Worm (Caenorhabditis elegans) whole organism, L4 larva: Measurements from ENCODE around the gene F59E12.15.

Source experiments
- Y75B8A.6 ChIP-seq: fragments of 200-800 bp; sonication (Bioruptor generic); IDR thresholded peaks from 2 replicates; pipeline ENCODE4 v1.3.6; 2022; ENCODE audit warnings: missing genetic modification reagents, missing genetic modification characterization, missing compliant biosample characterization
- aly-2 ChIP-seq: sonication (generic microtip); optimal IDR thresholded peaks from 2 replicates; lab custom pipeline; 2018; ENCODE audit warnings: missing biosample characterization, missing genetic modification characterization
- ama-1 ChIP-seq: fragments of 150-350 bp; optimal IDR thresholded peaks from 2 replicates; lab custom pipeline; 2014; ENCODE audit warnings: inconsistent platforms, mixed read lengths
- egl-27 ChIP-seq: sonication (generic microtip); optimal IDR thresholded peaks from 3 replicates; lab custom pipeline; 2017; ENCODE audit warnings: missing biosample characterization, missing genetic modification reagents, missing genetic modification characterization
- fos-1 ChIP-seq: fragments of 150-350 bp; optimal IDR thresholded peaks from 2 replicates; lab custom pipeline; 2014; ENCODE audit warnings: missing biosample characterization, missing genetic modification characterization
- hlh-30 ChIP-seq: sonication (generic microtip); optimal IDR thresholded peaks from 2 replicates; lab custom pipeline; 2017; ENCODE audit warnings: antibody characterized with exemption, mild to moderate bottlenecking, missing genetic modification characterization, missing compliant biosample characterization; ENCODE audit not compliant: insufficient read depth
- hmg-1.1 ChIP-seq: fragments of 200-800 bp; sonication (Bioruptor generic); IDR thresholded peaks from 2 replicates; pipeline ENCODE4 v1.3.6; 2022; ENCODE audit warnings: missing genetic modification reagents, missing genetic modification characterization, missing compliant biosample characterization
- mdl-1 ChIP-seq, 2 experiments: fragments of 150-350 bp in 1 of 2; sonication (generic microtip) in 1 of 2; optimal IDR thresholded peaks; 2 replicates each; lab custom pipeline; 2014 to 2017; ENCODE audit warnings: missing biosample characterization in 2 of 2, missing genetic modification characterization in 2 of 2
- mes-2 ChIP-seq: sonication (generic microtip); optimal IDR thresholded peaks from 2 replicates; lab custom pipeline; 2016; ENCODE audit warnings: missing genotype, mild to moderate bottlenecking, missing genetic modification characterization, missing compliant biosample characterization; ENCODE audit not compliant: poor library complexity, severe bottlenecking
- unc-62 ChIP-seq, 3 experiments: fragments of 150-350 bp in 1 of 3; sonication (generic microtip); optimal IDR thresholded peaks in 2 of 3; peaks in 1 of 3; 1 replicate in 1 of 3; 2 replicates in 2 of 3; lab custom pipeline; 2014 to 2017; ENCODE audit warnings: missing biosample characterization in 3 of 3, missing genetic modification characterization in 3 of 3, missing genetic modification reagents in 3 of 3, missing genotype in 1 of 3
- ztf-11 ChIP-seq: fragments of 150-350 bp; optimal IDR thresholded peaks from 2 replicates; lab custom pipeline; 2014; ENCODE audit warnings: missing biosample characterization, missing genetic modification characterization

DNA sequence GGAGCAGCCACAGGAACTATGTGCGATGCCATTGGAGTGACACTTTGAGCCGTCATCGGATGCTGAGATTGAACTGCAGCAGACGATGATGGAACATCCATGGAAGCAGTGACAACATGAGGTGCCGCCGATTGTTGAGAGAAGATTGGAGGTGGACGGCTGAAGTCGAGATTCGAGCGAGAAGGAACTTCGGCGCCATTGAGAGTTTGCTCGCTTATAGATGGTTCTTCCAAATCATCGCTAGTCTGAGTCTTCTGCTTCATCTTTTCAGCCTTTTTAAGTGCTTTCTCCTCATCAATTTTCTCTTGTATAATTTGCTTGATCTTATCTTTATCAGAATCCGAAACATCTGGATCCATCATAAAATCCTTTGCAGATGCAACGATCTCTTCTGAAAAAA lies 13.9 kb upstream of the F59E12.15 start:
- no peak for TF ChIP-seq aly-2 (tag; lab: Kevin White, UChicago)
- no peak for TF ChIP-seq egl-27 (tag; lab: Kevin White, UChicago)
- no peak for TF ChIP-seq Y75B8A.6 (GFP tag; lab: Robert Waterston, UW)
- TF ChIP-seq unc-62 (GFP tag; optimal IDR thresholded peaks at IDR 0.05 in 1 of 2; lab: Kevin White, UChicago): no peak
- TF ChIP-seq unc-62 (tag; optimal IDR thresholded peaks at IDR 0.05; lab: Kevin White, UChicago): no peak
- TF ChIP-seq fos-1: no peak
- no peak for TF ChIP-seq hmg-1.1
- TF ChIP-seq mdl-1 (tag; optimal IDR thresholded peaks at IDR 0.05; lab: Kevin White, UChicago): no peak
- no peak for TF ChIP-seq ztf-11 (tag; lab: Kevin White, UChicago)
- TF ChIP-seq hlh-30 (tag; lab: Kevin White, UChicago): no peak
- no peak for TF ChIP-seq ama-1 (lab: Kevin White, UChicago)
- TF ChIP-seq mes-2: no peak
